Worm (Caenorhabditis elegans): ENCODE data around the gene rbm-22.
A peak's percentile ranks its signal among the peaks of the same experiment; 100 is the strongest.

The rbm-22 gene

ce11 chrIV:10855049-10855448, 6.2 kb upstream of the rbm-22 start, which contains the start of gene T11G6.3:
Gene T11G6.3 (minus strand): TSS chrIV:10855237.
- TF ChIP-seq madf-10 (tag; optimal IDR thresholded peaks at IDR 0.05) (no peak), F37B4.10 (GFP tag; IDR thresholded peaks at IDR 0.05) (no peak), ccch-3 (GFP tag; optimal IDR thresholded peaks at IDR 0.05) (no peak), dpff-1 (tag; optimal IDR thresholded peaks at IDR 0.05) (no peak), mel-28 (tag; optimal IDR thresholded peaks at IDR 0.05; ENCODE audit: borderline replicate concordance) (no peak), C06A6.2 (GFP tag; conservative IDR thresholded peaks at IDR 0.05) (no peak), D2030.7 (GFP tag; IDR thresholded peaks at IDR 0.05) (no peak), ama-1 (optimal IDR thresholded peaks at IDR 0.05) (no peak), ama-1 (GFP tag; optimal IDR thresholded peaks at IDR 0.05) (no peak), let-526 (GFP tag; IDR thresholded peaks at IDR 0.05) (no peak), unc-62 (GFP tag; optimal IDR thresholded peaks at IDR 0.05) (no peak)

ce11 chrIV:10855946-10856345, 5.3 kb upstream of the rbm-22 start:
- no peak for TF ChIP-seq ekl-4 (GFP tag; IDR thresholded peaks at IDR 0.05)
- TF ChIP-seq T26A5.8 (tag; optimal IDR thresholded peaks at IDR 0.05): no peak
- TF ChIP-seq nfyb-1 (GFP tag; IDR thresholded peaks at IDR 0.05): peak; percentile 54; the same call in 1 of the 2 replicates
- TF ChIP-seq F57A8.1 (GFP tag; optimal IDR thresholded peaks at IDR 0.05): no peak
- TF ChIP-seq zfh-2 (GFP tag; conservative IDR thresholded peaks at IDR 0.05): no peak
- TF ChIP-seq snpc-1.1 (tag; optimal IDR thresholded peaks at IDR 0.05; ENCODE audit: insufficient read depth): no peak

- TF ChIP-seq dox-1 (GFP tag; IDR thresholded peaks at IDR 0.05): 0 out of 2 replicates have a peak, but pooled peaks have one; percentile 48
- TF ChIP-seq madf-6 (GFP tag; IDR thresholded peaks at IDR 0.05): peak; percentile 99
- TF ChIP-seq T26A5.8 (tag; optimal IDR thresholded peaks at IDR 0.05): no peak
- TF ChIP-seq pbrm-1 (GFP tag; IDR thresholded peaks at IDR 0.05): 0 out of 2 replicates have a peak, but pooled peaks have one; percentile 18
- TF ChIP-seq ztf-22 (GFP tag; optimal IDR thresholded peaks at IDR 0.05): no peak
- no peak for TF ChIP-seq F57A8.1 (GFP tag; optimal IDR thresholded peaks at IDR 0.05)
- TF ChIP-seq nhr-179 (tag; optimal IDR thresholded peaks at IDR 0.05): no peak
- no peak for TF ChIP-seq lsy-27 (tag; optimal IDR thresholded peaks at IDR 0.05; ENCODE audit: borderline replicate concordance, insufficient read depth)
- peak; percentile 69 for TF ChIP-seq attf-5 (GFP tag; optimal IDR thresholded peaks at IDR 0.05)
- TF ChIP-seq T07F8.4 (tag; optimal IDR thresholded peaks at IDR 0.05): no peak
- TF ChIP-seq K11D2.4 (GFP tag; IDR thresholded peaks at IDR 0.05): no peak
- no peak for TF ChIP-seq snpc-1.1 (tag; optimal IDR thresholded peaks at IDR 0.05; ENCODE audit: insufficient read depth)
- TF ChIP-seq B0261.1 (tag; optimal IDR thresholded peaks at IDR 0.05): no peak
- TF ChIP-seq attf-6 (GFP tag; IDR thresholded peaks at IDR 0.05): no peak
- peak; percentile 49; the same call in 1 of the 2 replicates for TF ChIP-seq mcd-1 (GFP tag; IDR thresholded peaks at IDR 0.05)
- TF ChIP-seq ztf-18 (tag; optimal IDR thresholded peaks at IDR 0.05): peak; percentile 3
- no peak for TF ChIP-seq snpc-4 (GFP tag; optimal IDR thresholded peaks at IDR 0.05)
- peak in 1 of 4 experiments; percentile 21 for TF ChIP-seq snpc-4 (tag; optimal IDR thresholded peaks at IDR 0.05)
- TF ChIP-seq dpl-1 (GFP tag; optimal IDR thresholded peaks at IDR 0.05): no peak
- no peak for TF ChIP-seq tbp1 (GFP tag; optimal IDR thresholded peaks at IDR 0.05)
- TF ChIP-seq K12H6.12 (tag; optimal IDR thresholded peaks at IDR 0.05): no peak
- TF ChIP-seq hmg-1.2 (GFP tag; IDR thresholded peaks at IDR 0.05): no peak
- TF ChIP-seq ceh-91 (GFP tag; IDR thresholded peaks at IDR 0.05): peak; percentile 53; the same call in 1 of the 2 replicates
- TF ChIP-seq cebp-1 (GFP tag; IDR thresholded peaks at IDR 0.05): peak; percentile 67; the same call in 1 of the 2 replicates
- peak; percentile 85 for TF ChIP-seq cebp-1 (tag; optimal IDR thresholded peaks at IDR 0.05)
- TF ChIP-seq mes-4 (tag; optimal IDR thresholded peaks at IDR 0.05): no peak
- TF ChIP-seq egl-44 (GFP tag; IDR thresholded peaks at IDR 0.05): no peak
- TF ChIP-seq lin-40 (tag; optimal IDR thresholded peaks at IDR 0.05): no peak
- peak; percentile 86 for TF ChIP-seq nhr-80 (tag; optimal IDR thresholded peaks at IDR 0.05)
- no peak for TF ChIP-seq hmg-20 (GFP tag; IDR thresholded peaks at IDR 0.05)
- TF ChIP-seq xnd-1 (tag; optimal IDR thresholded peaks at IDR 0.05): peak; percentile 93
- TF ChIP-seq hlh-26 (GFP tag; conservative IDR thresholded peaks at IDR 0.05): no peak
Measured at ce11 chrIV:10858300-10859016, 2.7 kb upstream of the rbm-22 start, which contains the start of the genes T11G6.2 and hars-1. Gene T11G6.2 (minus strand): TSS chrIV:10858496. Gene hars-1 (plus strand): TSS chrIV:10858957.

All from whole organism, young adult.